Worm (Caenorhabditis elegans): ENCODE results near the gene K03B8.6.

DNA sequence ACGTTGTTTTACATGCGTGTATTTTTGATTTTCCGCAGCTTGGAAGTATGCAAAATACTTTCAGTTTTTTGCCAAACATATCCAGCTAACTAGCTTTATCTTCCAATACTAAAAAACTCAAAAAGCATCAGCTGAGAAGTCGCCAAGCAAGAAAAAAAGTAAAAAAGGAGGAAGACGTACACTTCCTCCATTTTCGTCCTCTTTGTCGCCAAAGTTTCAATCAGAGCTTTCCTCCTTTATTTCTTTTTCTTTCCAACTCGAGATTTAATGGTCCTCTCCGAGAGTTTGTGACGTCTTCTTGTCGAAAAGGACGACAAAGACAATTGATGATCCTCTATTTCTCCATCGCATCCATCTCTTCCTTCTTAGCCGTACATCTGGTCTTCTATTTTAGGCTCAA, 26.8 kb upstream of the K03B8.6 start:
- TF ChIP-seq lsy-2 (tag; optimal IDR thresholded peaks at IDR 0.05): no peak
- TF ChIP-seq nhr-12 (tag; optimal IDR thresholded peaks at IDR 0.05): no peak
- TF ChIP-seq elt-3 (tag; optimal IDR thresholded peaks at IDR 0.05): no peak
- no peak for TF ChIP-seq snpc-4 (tag; optimal IDR thresholded peaks at IDR 0.05)
- no peak for TF ChIP-seq mep-1 (tag; optimal IDR thresholded peaks at IDR 0.05)
- no peak for TF ChIP-seq unc-62 (GFP tag; optimal IDR thresholded peaks at IDR 0.05)
